Worm (Caenorhabditis elegans) whole organism, L4 larva: ENCODE data around the gene pch-2.

Experiments used
- ceh-44 ChIP-seq: fragments of 200-800 bp; sonication (Bioruptor generic); IDR thresholded peaks from 2 replicates; pipeline ENCODE4 v1.3.6; 2022; ENCODE audit warnings: missing genetic modification reagents, missing genetic modification characterization, missing compliant biosample characterization
- hlh-30 ChIP-seq: sonication (generic microtip); optimal IDR thresholded peaks from 2 replicates; lab custom pipeline; 2017; ENCODE audit warnings: antibody characterized with exemption, mild to moderate bottlenecking, missing genetic modification characterization, missing compliant biosample characterization; ENCODE audit not compliant: insufficient read depth
- nhr-10 ChIP-seq: fragments of 150-350 bp; optimal IDR thresholded peaks from 2 replicates; lab custom pipeline; 2014; ENCODE audit warnings: missing biosample characterization, missing genetic modification characterization
- nhr-41 ChIP-seq: fragments of 200-800 bp; sonication (Bioruptor generic); IDR thresholded peaks from 2 replicates; pipeline ENCODE4 v1.3.6; 2022; ENCODE audit warnings: missing genetic modification reagents, missing genetic modification characterization, missing compliant biosample characterization
- spr-3 ChIP-seq: fragments of 200-800 bp; sonication (Bioruptor generic); optimal IDR thresholded peaks from 2 replicates; lab custom pipeline; 2018; ENCODE audit warnings: mild to moderate bottlenecking, missing genetic modification characterization, missing compliant biosample characterization
- unc-130 ChIP-seq: sonication (generic microtip); optimal IDR thresholded peaks from 2 replicates; lab custom pipeline; 2016; ENCODE audit warnings: missing genetic modification reagents, missing genetic modification characterization, missing compliant biosample characterization

ce11 chrII:8180281-8180680 is 22.1 kb downstream of the pch-2 start, which contains the start of gene T05C12.4:
- TF ChIP-seq nhr-10 (tag; lab: Kevin White, UChicago) (no peak), nhr-41 (GFP tag; lab: Robert Waterston, UW) (no peak), hlh-30 (tag; lab: Kevin White, UChicago) (no peak), unc-130 (GFP tag; lab: Kevin White, UChicago) (no peak), spr-3 (GFP tag; lab: Kevin White, UChicago) (no peak), ceh-44 (no peak)
